Worm (Caenorhabditis elegans): ENCODE data around the gene Y17G7B.20.

Gene Y17G7B.20

ce11 chrII:12008772-12009171, 29.1 kb upstream of the Y17G7B.20 start, which contains the start of gene glb-29:
Gene glb-29 (plus strand): TSS chrII:12009072.
- no peak for TF ChIP-seq nhr-71 (tag; optimal IDR thresholded peaks at IDR 0.05)
- no peak for TF ChIP-seq alr-1 (tag; optimal IDR thresholded peaks at IDR 0.05; ENCODE audit: borderline replicate concordance)
- TF ChIP-seq sup-37 (GFP tag; optimal IDR thresholded peaks at IDR 0.05) = no peak
- no peak for TF ChIP-seq nhr-28 (tag; optimal IDR thresholded peaks at IDR 0.05)
- TF ChIP-seq unc-86 (tag; optimal IDR thresholded peaks at IDR 0.05) = no peak
- no peak for TF ChIP-seq vab-15 (tag; optimal IDR thresholded peaks at IDR 0.05)
- no peak for TF ChIP-seq C16A3.4 (tag; optimal IDR thresholded peaks at IDR 0.05)
- no peak for TF ChIP-seq ceh-63 (GFP tag; optimal IDR thresholded peaks at IDR 0.05)
- TF ChIP-seq dsc-1 (tag; optimal IDR thresholded peaks at IDR 0.05) = no peak
- no peak for TF ChIP-seq C04F5.9 (tag; optimal IDR thresholded peaks at IDR 0.05)

ce11 chrII:12006575-12007098, 27.0 kb upstream of the Y17G7B.20 start, which contains the start of gene mcm-2:
Gene mcm-2 (minus strand): TSS chrII:12006625.
- TF ChIP-seq egl-13 (tag; optimal IDR thresholded peaks at IDR 0.05) (peak; percentile 10), nhr-90 (tag; optimal IDR thresholded peaks at IDR 0.05; ENCODE audit: poor library complexity) (peak; percentile 53), unc-86 (tag; optimal IDR thresholded peaks at IDR 0.05) (peak; percentile 75), unc-62 (GFP tag; optimal IDR thresholded peaks at IDR 0.05) (no peak), unc-30 (tag; optimal IDR thresholded peaks at IDR 0.05) (no peak), ama-1 (optimal IDR thresholded peaks at IDR 0.05) (no peak), elt-3 (tag; optimal IDR thresholded peaks at IDR 0.05) (no peak), snu-23 (GFP tag; optimal IDR thresholded peaks at IDR 0.05) (peak; percentile 68), ceh-88 (GFP tag; IDR thresholded peaks at IDR 0.05) (no peak), lin-35 (GFP tag; optimal IDR thresholded peaks at IDR 0.05) (peak; percentile 81 to 94), tlp-1 (tag; optimal IDR thresholded peaks at IDR 0.05) (no peak), ztf-11 (tag; optimal IDR thresholded peaks at IDR 0.05) (peak in 1 of 2 experiments; percentile 8), aly-2 (tag; optimal IDR thresholded peaks at IDR 0.05) (no peak), sox-4 (tag; optimal IDR thresholded peaks at IDR 0.05) (no peak), isw-1 (GFP tag; IDR thresholded peaks at IDR 0.05) (peak; percentile 38), ceh-90 (tag; optimal IDR thresholded peaks at IDR 0.05) (no peak), pax-3 (tag; optimal IDR thresholded peaks at IDR 0.05) (no peak), sup-37 (GFP tag; optimal IDR thresholded peaks at IDR 0.05) (no peak), fos-1 (tag; optimal IDR thresholded peaks at IDR 0.05) (no peak), snpc-4 (tag; optimal IDR thresholded peaks at IDR 0.05) (peak; percentile 19), C04F5.9 (tag; optimal IDR thresholded peaks at IDR 0.05) (no peak), dsc-1 (tag; optimal IDR thresholded peaks at IDR 0.05) (peak; percentile 35), alr-1 (tag; optimal IDR thresholded peaks at IDR 0.05; ENCODE audit: borderline replicate concordance) (no peak), tbx-2 (tag; optimal IDR thresholded peaks at IDR 0.05) (peak; percentile 60), hpl-2 (GFP tag; optimal IDR thresholded peaks at IDR 0.05) (peak; percentile 16), elt-2 (tag; optimal IDR thresholded peaks at IDR 0.05) (no peak), ztf-4 (tag; optimal IDR thresholded peaks at IDR 0.05) (no peak), nhr-19 (GFP tag; conservative IDR thresholded peaks at IDR 0.05) (peak; percentile 48), vab-15 (tag; optimal IDR thresholded peaks at IDR 0.05) (no peak), lin-14 (GFP tag; optimal IDR thresholded peaks at IDR 0.05) (no peak), nhr-84 (tag; optimal IDR thresholded peaks at IDR 0.05) (no peak), blmp-1 (tag; optimal IDR thresholded peaks at IDR 0.05) (no peak), nhr-12 (tag; optimal IDR thresholded peaks at IDR 0.05) (no peak), jun-1 (tag; optimal IDR thresholded peaks at IDR 0.05) (no peak), dpl-1 (GFP tag; optimal IDR thresholded peaks at IDR 0.05) (peak; percentile 87 to 91 (median 89)), ceh-63 (GFP tag; optimal IDR thresholded peaks at IDR 0.05) (no peak), mab-9 (GFP tag; IDR thresholded peaks at IDR 0.05) (no peak), mep-1 (tag; optimal IDR thresholded peaks at IDR 0.05) (peak; percentile 69), efl-3 (GFP tag; optimal IDR thresholded peaks at IDR 0.05) (peak; percentile 76), C34B4.2 (tag; optimal IDR thresholded peaks at IDR 0.05) (no peak), nhr-11 (tag; optimal IDR thresholded peaks at IDR 0.05) (no peak), hlh-17 (GFP tag; optimal IDR thresholded peaks at IDR 0.05; ENCODE audit: borderline replicate concordance) (no peak), irx-1 (tag; optimal IDR thresholded peaks at IDR 0.05) (peak; percentile 3), unc-130 (tag; optimal IDR thresholded peaks at IDR 0.05) (peak; percentile 3), ets-5 (GFP tag; IDR thresholded peaks at IDR 0.05) (no peak), aha-1 (tag; optimal IDR thresholded peaks at IDR 0.05) (no peak), egl-27 (tag; optimal IDR thresholded peaks at IDR 0.05) (no peak)

Data from whole organism, L1 larva.